Worm (Caenorhabditis elegans) whole organism, mixed stage, embryonic: ENCODE measurements around the gene enpp-1.

Experiments
- elt-3 ChIP-seq: fragments of 150-350 bp; optimal IDR thresholded peaks from 2 replicates; lab custom pipeline; 2014; ENCODE audit warnings: missing biosample characterization, missing genetic modification characterization
- nhr-237 ChIP-seq: fragments of 150-350 bp; optimal IDR thresholded peaks from 2 replicates; lab custom pipeline; 2014; ENCODE audit warnings: missing biosample characterization, missing genetic modification characterization
- snpc-4 ChIP-seq: fragments of 150-350 bp; optimal IDR thresholded peaks from 2 replicates; lab custom pipeline; 2014; ENCODE audit warnings: missing biosample characterization, missing genetic modification characterization
- unc-39 ChIP-seq: fragments of 150-350 bp; optimal IDR thresholded peaks from 2 replicates; lab custom pipeline; 2014; ENCODE audit warnings: missing biosample characterization, missing genetic modification characterization
- zip-8 ChIP-seq: fragments of 150-350 bp; optimal IDR thresholded peaks from 2 replicates; lab custom pipeline; 2014; ENCODE audit warnings: missing biosample characterization, missing genetic modification characterization
- ztf-11 ChIP-seq: fragments of 150-350 bp; optimal IDR thresholded peaks from 2 replicates; lab custom pipeline; 2014; ENCODE audit warnings: missing biosample characterization, missing genetic modification characterization

- TF ChIP-seq ztf-11 (tag; lab: Kevin White, UChicago), result no peak
- no peak for TF ChIP-seq snpc-4 (tag; lab: Kevin White, UChicago)
- no peak for TF ChIP-seq zip-8
- no peak for TF ChIP-seq unc-39 (tag; lab: Kevin White, UChicago)
- no peak for TF ChIP-seq nhr-237 (tag; lab: Kevin White, UChicago)
- no peak for TF ChIP-seq elt-3 (tag; lab: Kevin White, UChicago)
These were observed 24.4 kb upstream of the enpp-1 start, which contains the start of gene nhr-136 for ce11 chrV:12106841-12107240.
